Fruit fly (Drosophila melanogaster): Measurements from ENCODE around the gene CG3568.

CG3568 gene

dm6 chrX:4589951-4590771, 47.7 kb downstream of the CG3568 start (continued):
- peak; percentile 84 for TF ChIP-seq CG6854 (GFP tag; optimal IDR thresholded peaks at IDR 0.05)
- peak; percentile 89 for TF ChIP-seq CG11762 (GFP tag; optimal IDR thresholded peaks at IDR 0.05; ENCODE audit: insufficient read depth)
- peak; percentile 95 for TF ChIP-seq CG1621 (tag; optimal IDR thresholded peaks at IDR 0.05)
- peak; percentile 82 to 85 for TF ChIP-seq ss (GFP tag; optimal IDR thresholded peaks at IDR 0.05)
- TF ChIP-seq cyc (GFP tag; optimal IDR thresholded peaks at IDR 0.05), result peak; percentile 83
- peak; percentile 85 for TF ChIP-seq CG6276 (GFP tag; optimal IDR thresholded peaks at IDR 0.05)
- TF ChIP-seq CG9139 (GFP tag; optimal IDR thresholded peaks at IDR 0.05), result peak; percentile 86
- peak; percentile 91 for TF ChIP-seq OdsH (GFP tag; optimal IDR thresholded peaks at IDR 0.05)
- TF ChIP-seq Gug (GFP tag; IDR thresholded peaks at IDR 0.05), result peak; percentile 95
- peak; percentile 91 for TF ChIP-seq CG8119 (GFP tag; IDR thresholded peaks at IDR 0.05)
- peak; percentile 86 for TF ChIP-seq spab (GFP tag; optimal IDR thresholded peaks at IDR 0.05)
- peak; percentile 86 for TF ChIP-seq CG34406 (GFP tag; optimal IDR thresholded peaks at IDR 0.05)
- peak; percentile 79 for TF ChIP-seq Ets21C (GFP tag; optimal IDR thresholded peaks at IDR 0.05)
- peak; percentile 93 for TF ChIP-seq CG4318 (GFP tag; optimal IDR thresholded peaks at IDR 0.05)
- peak; percentile 93 for TF ChIP-seq fd59A (GFP tag; optimal IDR thresholded peaks at IDR 0.05)
- TF ChIP-seq Blimp-1 (GFP tag; optimal IDR thresholded peaks at IDR 0.05), result peak; percentile 78
- peak; percentile 92 for TF ChIP-seq dac (GFP tag; optimal IDR thresholded peaks at IDR 0.05)
- peak; percentile 93 for TF ChIP-seq CG11294 (GFP tag; IDR thresholded peaks at IDR 0.05)
- TF ChIP-seq CG32006 (GFP tag; optimal IDR thresholded peaks at IDR 0.05), result peak; percentile 93

DNA sequence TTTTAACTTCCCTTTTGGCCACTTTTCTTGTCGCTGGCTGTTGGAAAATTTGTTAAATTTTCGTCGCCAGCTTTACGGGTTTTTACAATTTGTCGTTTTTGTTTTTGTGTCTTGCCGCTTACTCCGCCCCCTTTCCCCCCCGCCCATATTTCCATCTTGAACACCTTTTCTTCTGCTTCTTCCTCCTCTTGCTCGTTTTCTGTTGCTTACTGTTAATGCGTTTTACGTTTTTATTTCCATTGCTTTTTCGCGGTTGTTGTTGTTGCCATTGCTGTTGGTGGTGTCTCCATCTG, 48.3 kb downstream of the CG3568 start:
- TF ChIP-seq Ets21C (GFP tag; optimal IDR thresholded peaks at IDR 0.05), result no peak
- TF ChIP-seq acj6 (GFP tag; optimal IDR thresholded peaks at IDR 0.05), result peak; percentile 2

DNA sequence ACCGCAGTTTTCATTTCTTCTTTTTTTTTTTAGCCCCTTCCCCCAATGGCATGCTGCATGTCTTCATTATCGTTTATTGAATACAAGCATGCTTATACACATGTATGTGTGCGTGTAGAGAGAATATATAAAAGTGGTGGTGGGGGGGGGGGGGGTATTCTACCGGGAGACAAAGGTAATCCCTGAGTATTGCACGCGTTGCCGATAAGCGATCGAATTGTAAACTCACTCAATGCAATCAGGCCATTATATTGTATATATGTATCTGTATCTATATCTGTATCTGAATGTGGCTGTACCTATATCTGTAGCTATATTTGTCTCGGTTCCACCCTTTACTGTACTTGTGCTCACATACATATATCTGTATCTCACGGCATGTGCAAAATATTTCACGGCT, 49.8 kb downstream of the CG3568 start:
- TF ChIP-seq Sox14 (GFP tag; optimal IDR thresholded peaks at IDR 0.05) (peak; percentile 45), svp (GFP tag) (peak; percentile 56), Hr4 (GFP tag; optimal IDR thresholded peaks at IDR 0.05) (no peak), net (GFP tag; optimal IDR thresholded peaks at IDR 0.05) (no peak), salr (GFP tag; optimal IDR thresholded peaks at IDR 0.05) (no peak), CG7368 (GFP tag; optimal IDR thresholded peaks at IDR 0.05) (no peak)

Measured in whole organism, prepupa.